Fruit fly (Drosophila melanogaster) whole organism, embryonic: ENCODE measurements around the gene CG42329.

Experiments
- C15 ChIP-seq: fragments of 200-800 bp; sonication (Bioruptor generic); IDR thresholded peaks from 3 replicates; pipeline ENCODE4 v1.3.6; 2022; ENCODE audit warnings: missing biosample characterization, missing genetic modification characterization
- CG10147 ChIP-seq: fragments of 200-800 bp; sonication (Bioruptor generic); optimal IDR thresholded peaks from 2 replicates; lab custom pipeline; 2019; ENCODE audit warnings: missing biosample characterization, mild to moderate bottlenecking, missing genetic modification characterization, moderate library complexity
- CG10267 ChIP-seq: fragments of 200-800 bp; sonication (Bioruptor generic); optimal IDR thresholded peaks from 2 replicates; lab custom pipeline; 2018; ENCODE audit warnings: missing biosample characterization, mild to moderate bottlenecking, missing genetic modification characterization, moderate library complexity
- CG10979 ChIP-seq: fragments of 200-800 bp; sonication (Bioruptor generic); optimal IDR thresholded peaks from 2 replicates; lab custom pipeline; 2018; ENCODE audit warnings: missing biosample characterization, mild to moderate bottlenecking, missing genetic modification characterization, moderate library complexity
- CG12659 ChIP-seq: fragments of 200-800 bp; sonication (Bioruptor generic); optimal IDR thresholded peaks from 3 replicates; lab custom pipeline; 2017; ENCODE audit warnings: mild to moderate bottlenecking, missing biosample characterization, missing genetic modification reagents, missing genetic modification characterization
- CG14860 ChIP-seq: fragments of 200-800 bp; sonication (Bioruptor generic); IDR thresholded peaks from 3 replicates; pipeline ENCODE4 v1.3.6; 2022; ENCODE audit warnings: missing biosample characterization, missing genetic modification characterization; ENCODE audit not compliant: partially characterized antibody
- CG15514 ChIP-seq: fragments of 200-800 bp; sonication (Bioruptor generic); optimal IDR thresholded peaks from 3 replicates; lab custom pipeline; 2017; ENCODE audit warnings: missing biosample characterization, missing genetic modification characterization, mild to moderate bottlenecking, moderate library complexity, missing genetic modification reagents
- CG1832 ChIP-seq: fragments of 200-800 bp; sonication (Bioruptor generic); optimal IDR thresholded peaks from 2 replicates; lab custom pipeline; 2017; ENCODE audit warnings: missing biosample characterization, mild to moderate bottlenecking, missing genetic modification characterization, inconsistent platforms
- CG2875 ChIP-seq: fragments of 200-800 bp; sonication (Bioruptor generic); optimal IDR thresholded peaks from 2 replicates; lab custom pipeline; 2017; ENCODE audit warnings: missing biosample characterization, mild to moderate bottlenecking, missing genetic modification characterization, missing genetic modification reagents
- CG33213 ChIP-seq: fragments of 200-800 bp; sonication (Bioruptor generic); optimal IDR thresholded peaks from 3 replicates; lab custom pipeline; 2016; ENCODE audit warnings: missing biosample characterization, missing genetic modification characterization
- CG34224 ChIP-seq: fragments of 200-800 bp; sonication (Bioruptor generic); IDR thresholded peaks from 3 replicates; pipeline ENCODE4 v1.3.6; 2022; ENCODE audit warnings: missing biosample characterization, missing genetic modification characterization; ENCODE audit not compliant: partially characterized antibody
- CG34422 ChIP-seq: fragments of 200-800 bp; sonication (Bioruptor generic); IDR thresholded peaks from 3 replicates; pipeline ENCODE4 v1.3.6; 2022; ENCODE audit warnings: missing biosample characterization, missing genetic modification characterization
- CG3847 ChIP-seq: fragments of 200-800 bp; sonication (Bioruptor generic); IDR thresholded peaks from 2 replicates; pipeline ENCODE4 v1.3.6; 2022; ENCODE audit warnings: missing biosample characterization, missing genetic modification characterization
- CG4617 ChIP-seq: fragments of 200-800 bp; sonication (Bioruptor generic); optimal IDR thresholded peaks from 3 replicates; lab custom pipeline; 2016; ENCODE audit warnings: missing biosample characterization, missing genetic modification characterization, borderline replicate concordance
- CG7786 ChIP-seq: fragments of 200-800 bp; sonication (Bioruptor generic); optimal IDR thresholded peaks from 2 replicates; lab custom pipeline; 2016; ENCODE audit warnings: missing biosample characterization, missing genetic modification characterization
- CG7963 ChIP-seq: fragments of 200-800 bp; sonication (Bioruptor generic); IDR thresholded peaks from 3 replicates; pipeline ENCODE4 v1.3.6; 2022; ENCODE audit warnings: missing biosample characterization, missing genetic modification characterization; ENCODE audit not compliant: partially characterized antibody
- CG8290 ChIP-seq, 3 experiments: fragments of 200-800 bp; sonication (Bioruptor generic); optimal IDR thresholded peaks; 2 replicates each; lab custom pipeline; 2016 to 2019; ENCODE audit warnings: missing biosample characterization in 3 of 3, missing genetic modification characterization in 3 of 3, mild to moderate bottlenecking in 2 of 3, moderate library complexity in 1 of 3
- CG9797 ChIP-seq: fragments of 200-800 bp; sonication (Bioruptor generic); optimal IDR thresholded peaks from 3 replicates; lab custom pipeline; 2018; ENCODE audit warnings: missing biosample characterization, mild to moderate bottlenecking, missing genetic modification characterization
- Dref ChIP-seq: fragments of 200-800 bp; sonication (Bioruptor generic); IDR thresholded peaks from 2 replicates; pipeline ENCODE4 v1.3.6; 2022; ENCODE audit warnings: missing biosample characterization, missing genetic modification characterization
- Drgx ChIP-seq: fragments of 200-800 bp; sonication (Bioruptor generic); IDR thresholded peaks from 2 replicates; pipeline ENCODE4 v1.3.6; 2022; ENCODE audit warnings: missing biosample characterization, missing genetic modification characterization
- Elba2 ChIP-seq: fragments of 200-800 bp; sonication (Bioruptor generic); optimal IDR thresholded peaks from 3 replicates; lab custom pipeline; 2016; ENCODE audit warnings: missing biosample characterization, missing genetic modification characterization
- HLH3B ChIP-seq: fragments of 200-800 bp; sonication (Bioruptor generic); IDR thresholded peaks from 2 replicates; pipeline ENCODE4 v1.3.6; 2022; ENCODE audit warnings: missing biosample characterization, missing genetic modification characterization
- Med ChIP-seq: fragments of 200-800 bp; sonication (Bioruptor generic); peaks from one replicate; lab custom pipeline; 2016; ENCODE audit warnings: missing biosample characterization, missing genetic modification characterization, mild to moderate bottlenecking, inconsistent platforms, moderate library complexity
- Opbp ChIP-seq: fragments of 200-800 bp; sonication (Bioruptor generic); IDR thresholded peaks from 3 replicates; pipeline ENCODE4 v1.3.6; 2022; ENCODE audit warnings: missing biosample characterization, missing genetic modification characterization; ENCODE audit not compliant: partially characterized antibody
- Optix ChIP-seq: fragments of 200-800 bp; sonication (Bioruptor generic); IDR thresholded peaks from 3 replicates; pipeline ENCODE4 v1.3.6; 2022; ENCODE audit warnings: missing biosample characterization, missing genetic modification characterization
- Scr ChIP-seq: fragments of 200-800 bp; sonication (Bioruptor generic); IDR thresholded peaks from 2 replicates; pipeline ENCODE4 v1.3.6; 2022; ENCODE audit warnings: missing biosample characterization, missing genetic modification characterization; ENCODE audit not compliant: partially characterized antibody
- Sry-δ ChIP-seq: fragments of 200-800 bp; sonication (Bioruptor generic); optimal IDR thresholded peaks from 2 replicates; lab custom pipeline; 2016; ENCODE audit warnings: missing biosample characterization, missing genetic modification characterization
- Vsx1 ChIP-seq: fragments of 200-800 bp; sonication (Bioruptor generic); optimal IDR thresholded peaks from 2 replicates; lab custom pipeline; 2017; ENCODE audit warnings: missing biosample characterization, mild to moderate bottlenecking, missing genetic modification characterization, missing genetic modification reagents
- Xbp1 ChIP-seq: fragments of 200-800 bp; sonication (Bioruptor generic); optimal IDR thresholded peaks from 3 replicates; lab custom pipeline; 2016; ENCODE audit warnings: missing biosample characterization, mild to moderate bottlenecking, missing genetic modification characterization
- ase ChIP-seq: fragments of 200-800 bp; sonication (Bioruptor generic); IDR thresholded peaks from 3 replicates; pipeline ENCODE4 v1.3.6; 2022; ENCODE audit warnings: missing biosample characterization, missing genetic modification characterization
- cato ChIP-seq: fragments of 200-800 bp; sonication (Bioruptor generic); optimal IDR thresholded peaks from 2 replicates; lab custom pipeline; 2016; ENCODE audit warnings: missing biosample characterization, missing genetic modification characterization, borderline replicate concordance
- ci ChIP-seq: fragments of 200-800 bp; sonication (Bioruptor generic); IDR thresholded peaks from 3 replicates; pipeline ENCODE4 v1.3.6; 2022; ENCODE audit warnings: missing biosample characterization, missing genetic modification characterization
- croc ChIP-seq: fragments of 200-800 bp; sonication (Bioruptor generic); conservative IDR thresholded peaks from 3 replicates; pipeline ENCODE4 v1.3.6; 2022; ENCODE audit warnings: missing biosample characterization, missing genetic modification characterization
- dpn ChIP-seq, 2 experiments: fragments of 200-800 bp; sonication (Bioruptor generic); optimal IDR thresholded peaks; 3 replicates each; lab custom pipeline; 2016; ENCODE audit warnings: missing biosample characterization in 2 of 2, missing genetic modification characterization in 2 of 2
- fd102C ChIP-seq: fragments of 200-800 bp; sonication (Bioruptor generic); optimal IDR thresholded peaks from 2 replicates; lab custom pipeline; 2018; ENCODE audit warnings: missing biosample characterization, mild to moderate bottlenecking, missing genetic modification characterization, moderate library complexity
- fu2 ChIP-seq: fragments of 200-800 bp; sonication (Bioruptor generic); optimal IDR thresholded peaks from 2 replicates; lab custom pipeline; 2016; ENCODE audit warnings: missing biosample characterization, missing genetic modification characterization
- gfzf ChIP-seq: fragments of 200-800 bp; sonication (Bioruptor generic); optimal IDR thresholded peaks from 2 replicates; lab custom pipeline; 2016; ENCODE audit warnings: missing biosample characterization, mild to moderate bottlenecking, missing genetic modification characterization, moderate library complexity
- gsb-n ChIP-seq: fragments of 200-800 bp; sonication (Bioruptor generic); optimal IDR thresholded peaks from 3 replicates; lab custom pipeline; 2018; ENCODE audit warnings: missing biosample characterization, mild to moderate bottlenecking, missing genetic modification characterization
- her ChIP-seq: fragments of 200-800 bp; sonication (Bioruptor generic); optimal IDR thresholded peaks from 2 replicates; lab custom pipeline; 2016; ENCODE audit warnings: missing biosample characterization, missing genetic modification characterization
- knrl ChIP-seq: fragments of 200-800 bp; sonication (Bioruptor generic); IDR thresholded peaks from 3 replicates; pipeline ENCODE4 v1.3.6; 2022; ENCODE audit warnings: missing biosample characterization, missing genetic modification characterization; ENCODE audit not compliant: partially characterized antibody
- pzg ChIP-seq: fragments of 200-800 bp; sonication (Bioruptor generic); optimal IDR thresholded peaks from 3 replicates; lab custom pipeline; 2018; ENCODE audit warnings: missing biosample characterization, mild to moderate bottlenecking, missing genetic modification characterization, moderate library complexity
- shn ChIP-seq: fragments of 200-800 bp; sonication (Bioruptor generic); optimal IDR thresholded peaks from 3 replicates; lab custom pipeline; 2016; ENCODE audit warnings: missing biosample characterization, missing genetic modification characterization
- sim ChIP-seq: fragments of 200-800 bp; sonication (Bioruptor generic); IDR thresholded peaks from 2 replicates; pipeline ENCODE4 v1.3.6; 2022; ENCODE audit warnings: missing biosample characterization, missing genetic modification characterization
- sna ChIP-seq: fragments of 200-800 bp; sonication (Bioruptor generic); IDR thresholded peaks from 2 replicates; pipeline ENCODE4 v1.3.6; 2022; ENCODE audit warnings: missing biosample characterization, missing genetic modification characterization; ENCODE audit not compliant: partially characterized antibody
- stwl ChIP-seq: fragments of 200-800 bp; sonication (Bioruptor generic); optimal IDR thresholded peaks from 3 replicates; lab custom pipeline; 2018; ENCODE audit warnings: missing biosample characterization, mild to moderate bottlenecking, missing genetic modification characterization, moderate library complexity
- unc-4 ChIP-seq: fragments of 200-800 bp; sonication (Bioruptor generic); IDR thresholded peaks from 2 replicates; pipeline ENCODE4 v1.3.6; 2022; ENCODE audit warnings: missing biosample characterization, missing genetic modification characterization; ENCODE audit not compliant: partially characterized antibody
- vvl ChIP-seq: fragments of 200-800 bp; sonication (Bioruptor generic); IDR thresholded peaks from 2 replicates; pipeline ENCODE4 v1.3.6; 2022; ENCODE audit warnings: missing biosample characterization, missing genetic modification characterization
- zen2 ChIP-seq: fragments of 200-800 bp; sonication (Bioruptor generic); IDR thresholded peaks from 3 replicates; pipeline ENCODE4 v1.3.6; 2022; ENCODE audit warnings: missing biosample characterization, missing genetic modification characterization; ENCODE audit not compliant: partially characterized antibody

CG42329 gene

DNA sequence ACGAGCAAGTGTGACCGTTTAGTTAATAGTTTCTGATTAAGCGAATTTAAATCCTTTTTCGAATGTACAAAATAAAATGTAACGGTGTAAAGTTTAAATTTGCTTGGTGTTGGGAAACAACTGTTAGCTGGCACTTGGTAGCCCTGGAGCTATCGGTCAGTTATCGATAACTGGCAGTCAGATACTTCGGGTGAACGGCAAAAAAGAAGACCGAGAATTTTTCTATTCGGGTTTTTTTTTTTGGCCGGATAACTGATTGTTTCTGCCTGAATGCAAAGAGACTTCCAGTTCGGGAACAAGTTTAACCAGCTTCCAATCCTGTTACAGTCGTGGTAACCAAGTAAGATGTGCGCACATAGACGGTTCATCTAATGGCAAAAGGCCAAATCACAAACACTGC, 41.6 kb upstream of the CG42329 start, which contains the start of gene CG4896 (continued):
- TF ChIP-seq croc (no peak), pzg (GFP tag; lab: Kevin White, UChicago) (peak; percentile 81), CG1832 (GFP tag; lab: Kevin White, UChicago) (no peak), her (GFP tag; lab: Kevin White, UChicago) (peak; percentile 20), Vsx1 (GFP tag; lab: Kevin White, UChicago) (no peak), CG8290 (GFP tag; optimal IDR thresholded peaks at IDR 0.05; lab: Kevin White, UChicago) (peak; percentile 60), CG8290 (tag; optimal IDR thresholded peaks at IDR 0.05; lab: Kevin White, UChicago) (peak in 1 of 2 experiments; percentile 89), gfzf (peak; percentile 40), CG33213 (peak; percentile 18), CG9797 (GFP tag; lab: Kevin White, UChicago) (peak; percentile 14), HLH3B (GFP tag; lab: Robert Waterston, UW) (no peak), Drgx (GFP tag; lab: Robert Waterston, UW) (no peak), Opbp (peak; percentile 83), CG3847 (peak; percentile 37), zen2 (GFP tag; lab: Robert Waterston, UW) (peak; percentile 29; the same call in 1 of the 3 replicates), fu2 (GFP tag; lab: Kevin White, UChicago) (peak; percentile 6), CG7786 (GFP tag; lab: Kevin White, UChicago) (peak; percentile 4), Sry-δ (GFP tag; lab: Kevin White, UChicago) (peak; percentile 74), ase (GFP tag; lab: Robert Waterston, UW) (no peak), shn (peak; percentile 10), ci (GFP tag; lab: Robert Waterston, UW) (peak; percentile 49; the same call in 1 of the 3 replicates), CG34224 (GFP tag; lab: Robert Waterston, UW) (peak; percentile 71), fd102C (GFP tag; lab: Kevin White, UChicago) (no peak), Optix (GFP tag; lab: Robert Waterston, UW) (no peak), knrl (peak; percentile 48; the same call in 2 of the 3 replicates), sim (no peak), unc-4 (peak; percentile 65), Scr (peak; percentile 64), CG14860 (GFP tag; lab: Robert Waterston, UW) (peak; percentile 57; the same call in 2 of the 3 replicates), CG34422 (GFP tag; lab: Robert Waterston, UW) (no peak), CG2875 (no peak), Elba2 (no peak), CG12659 (GFP tag; lab: Kevin White, UChicago) (peak; percentile 41), vvl (peak; percentile 63), CG10267 (peak; percentile 93), stwl (peak; percentile 82), Med (GFP tag; lab: Kevin White, UChicago) (peak; percentile 82), CG7963 (GFP tag; lab: Robert Waterston, UW) (peak; percentile 66; the same call in 2 of the 3 replicates), CG15514 (GFP tag; lab: Kevin White, UChicago) (peak; percentile 61), Dref (GFP tag; lab: Robert Waterston, UW) (peak; percentile 94), CG4617 (GFP tag; lab: Kevin White, UChicago) (peak; percentile 80), CG10979 (tag; lab: Kevin White, UChicago) (no peak), cato (GFP tag; lab: Kevin White, UChicago) (no peak), CG10147 (no peak), C15 (GFP tag; lab: Robert Waterston, UW) (no peak), gsb-n (tag; lab: Kevin White, UChicago) (no peak), dpn (GFP tag; optimal IDR thresholded peaks at IDR 0.05; lab: Kevin White, UChicago) (peak; percentile 5 to 7), sna (GFP tag; lab: Robert Waterston, UW) (0 out of 2 replicates have a peak, but pooled peaks have one; percentile 48), Xbp1 (GFP tag; lab: Kevin White, UChicago) (peak; percentile 19)
